Worm (Caenorhabditis elegans): Measurements from ENCODE around the gene C04C3.9.

Gene C04C3.9

DNA sequence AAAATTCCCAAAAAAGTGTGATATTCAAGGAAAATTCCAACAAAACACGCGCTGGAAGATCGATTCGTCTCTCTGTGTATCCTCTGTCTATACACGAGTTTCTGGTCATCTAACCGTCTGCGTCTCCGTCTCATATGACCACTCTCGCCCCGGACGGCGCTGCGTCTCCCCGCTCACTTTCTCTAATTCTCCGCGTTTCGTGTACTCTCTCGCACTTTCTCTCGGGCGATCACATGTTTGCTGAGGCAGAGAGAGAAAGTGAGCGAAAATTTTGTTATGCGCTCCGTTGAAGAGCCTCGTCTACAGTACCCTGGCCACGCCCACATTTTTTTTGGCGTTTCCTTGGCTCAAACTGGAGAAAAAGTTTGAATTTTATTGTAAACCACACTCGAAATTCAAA lies 43.7 kb downstream of the C04C3.9 start:
- TF ChIP-seq aly-1 (tag; optimal IDR thresholded peaks at IDR 0.05): no peak
- TF ChIP-seq ama-1 (optimal IDR thresholded peaks at IDR 0.05): no peak
- TF ChIP-seq tbx-37 (GFP tag; conservative IDR thresholded peaks at IDR 0.05): no peak
- no peak for TF ChIP-seq pes-1 (GFP tag; IDR thresholded peaks at IDR 0.05)
- no peak for TF ChIP-seq B0310.2 (tag; optimal IDR thresholded peaks at IDR 0.05)
- TF ChIP-seq hmg-4 (GFP tag; optimal IDR thresholded peaks at IDR 0.05): peak; percentile 19

DNA sequence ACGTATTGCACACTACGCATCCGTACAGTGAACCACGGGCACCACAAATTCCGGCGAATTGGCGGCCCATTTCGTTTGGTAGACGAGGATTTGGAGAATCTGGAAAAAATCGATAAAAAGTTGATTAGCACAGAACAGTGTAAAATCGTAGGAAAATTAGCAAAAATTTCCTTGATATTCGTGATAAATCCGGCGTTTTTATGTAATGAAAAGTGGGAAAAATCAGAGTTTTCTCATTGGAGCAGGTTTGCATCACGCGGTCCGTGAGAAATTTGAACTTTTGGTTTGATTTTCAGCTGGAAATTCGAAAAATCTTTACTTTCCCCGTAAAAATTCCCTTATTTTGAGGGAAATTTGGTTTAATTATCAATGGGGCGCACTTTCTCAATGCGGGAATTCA lies 44.3 kb downstream of the C04C3.9 start, which contains the start of gene B0546.4:
TSS of gene B0546.4 (minus strand) at position 101 of the 400 bp plus-strand sequence.
- TF ChIP-seq aly-1 (tag; optimal IDR thresholded peaks at IDR 0.05) (no peak), tbx-37 (GFP tag; conservative IDR thresholded peaks at IDR 0.05) (no peak), sea-1 (GFP tag; conservative IDR thresholded peaks at IDR 0.05) (no peak), flt-1 (GFP tag; IDR thresholded peaks at IDR 0.05) (no peak), ceh-13 (GFP tag; optimal IDR thresholded peaks at IDR 0.05) (no peak), ets-7 (tag; optimal IDR thresholded peaks at IDR 0.05) (no peak), pes-1 (GFP tag; IDR thresholded peaks at IDR 0.05) (no peak), hmg-4 (GFP tag; optimal IDR thresholded peaks at IDR 0.05) (no peak), tbx-11 (GFP tag; IDR thresholded peaks at IDR 0.05) (no peak), hmbx-1 (tag; optimal IDR thresholded peaks at IDR 0.05) (no peak), F13C5.2 (tag; optimal IDR thresholded peaks at IDR 0.05) (no peak), tra-4 (tag; optimal IDR thresholded peaks at IDR 0.05) (no peak)

DNA sequence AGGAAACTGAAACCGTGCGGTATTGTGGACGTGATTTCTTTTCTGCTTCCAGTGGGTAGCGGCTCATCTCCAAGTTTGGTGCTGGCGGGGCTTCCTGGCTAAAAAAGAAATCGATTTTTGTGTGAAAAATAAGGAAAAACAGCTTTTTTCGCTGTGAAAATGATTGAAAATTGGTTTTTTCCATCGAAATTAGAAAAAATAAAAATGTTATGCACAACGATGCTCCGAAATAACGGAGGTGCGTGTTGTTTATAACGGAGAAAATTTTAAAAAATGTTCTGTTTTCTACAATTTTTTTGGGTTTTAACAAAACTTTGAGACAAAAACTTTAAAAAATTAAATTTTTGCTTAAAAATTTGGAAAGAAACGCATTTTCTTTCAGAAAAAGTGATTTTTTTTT lies 45.1 kb downstream of the C04C3.9 start:
- TF ChIP-seq ama-1 (optimal IDR thresholded peaks at IDR 0.05) (no peak), B0310.2 (tag; optimal IDR thresholded peaks at IDR 0.05) (no peak), ceh-36 (tag; optimal IDR thresholded peaks at IDR 0.05) (no peak), tbx-11 (GFP tag; IDR thresholded peaks at IDR 0.05) (no peak), flt-1 (GFP tag; IDR thresholded peaks at IDR 0.05) (no peak), sea-1 (GFP tag; conservative IDR thresholded peaks at IDR 0.05) (no peak), hmbx-1 (tag; optimal IDR thresholded peaks at IDR 0.05) (no peak), F13C5.2 (tag; optimal IDR thresholded peaks at IDR 0.05) (no peak), ets-7 (tag; optimal IDR thresholded peaks at IDR 0.05) (no peak), tra-4 (tag; optimal IDR thresholded peaks at IDR 0.05) (no peak), pes-1 (GFP tag; IDR thresholded peaks at IDR 0.05) (no peak), hmg-4 (GFP tag; optimal IDR thresholded peaks at IDR 0.05) (no peak), tbx-37 (GFP tag; conservative IDR thresholded peaks at IDR 0.05) (no peak), ceh-13 (GFP tag; optimal IDR thresholded peaks at IDR 0.05) (no peak), hnd-1 (tag; optimal IDR thresholded peaks at IDR 0.05) (no peak)

DNA sequence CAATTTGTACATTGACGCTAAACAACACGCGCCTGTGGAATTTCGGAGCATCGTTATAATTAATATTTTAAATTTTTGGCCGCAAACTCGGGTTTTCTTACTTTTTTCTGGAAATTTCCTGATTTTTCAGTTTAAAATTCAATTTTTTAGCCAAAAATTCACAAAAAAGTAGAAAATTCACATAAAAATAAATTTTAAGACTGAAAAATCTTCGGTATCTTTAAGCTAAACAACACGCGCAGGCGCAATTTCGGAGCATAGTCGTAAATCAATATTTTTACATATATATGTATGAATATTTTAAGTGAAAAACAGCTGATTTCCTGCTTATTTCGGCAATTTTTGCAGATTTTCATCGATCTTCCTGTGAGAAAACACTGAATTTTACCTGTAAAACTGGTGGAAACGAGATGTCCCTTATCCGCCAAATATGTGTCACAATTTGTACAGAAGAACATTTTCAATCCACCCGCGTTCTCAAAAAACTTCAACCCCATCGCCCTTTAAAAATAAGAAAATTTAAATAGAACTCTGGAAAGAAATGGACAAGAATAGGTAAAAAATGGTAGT lies 45.9 kb downstream of the C04C3.9 start, which contains the start of gene B0546.3:
TSS of gene B0546.3 (minus strand) at position 504 of the 570 bp plus-strand sequence.
- TF ChIP-seq B0310.2 (tag; optimal IDR thresholded peaks at IDR 0.05) (no peak), pes-1 (GFP tag; IDR thresholded peaks at IDR 0.05) (no peak), ceh-13 (GFP tag; optimal IDR thresholded peaks at IDR 0.05) (no peak), hnd-1 (tag; optimal IDR thresholded peaks at IDR 0.05) (no peak), tbx-37 (GFP tag; conservative IDR thresholded peaks at IDR 0.05) (no peak), scrt-1 (GFP tag; IDR thresholded peaks at IDR 0.05) (no peak), F13C5.2 (tag; optimal IDR thresholded peaks at IDR 0.05) (no peak), aly-1 (tag; optimal IDR thresholded peaks at IDR 0.05) (no peak), sea-1 (GFP tag; conservative IDR thresholded peaks at IDR 0.05) (no peak), ets-7 (tag; optimal IDR thresholded peaks at IDR 0.05) (no peak), hmg-4 (GFP tag; optimal IDR thresholded peaks at IDR 0.05) (no peak)

DNA sequence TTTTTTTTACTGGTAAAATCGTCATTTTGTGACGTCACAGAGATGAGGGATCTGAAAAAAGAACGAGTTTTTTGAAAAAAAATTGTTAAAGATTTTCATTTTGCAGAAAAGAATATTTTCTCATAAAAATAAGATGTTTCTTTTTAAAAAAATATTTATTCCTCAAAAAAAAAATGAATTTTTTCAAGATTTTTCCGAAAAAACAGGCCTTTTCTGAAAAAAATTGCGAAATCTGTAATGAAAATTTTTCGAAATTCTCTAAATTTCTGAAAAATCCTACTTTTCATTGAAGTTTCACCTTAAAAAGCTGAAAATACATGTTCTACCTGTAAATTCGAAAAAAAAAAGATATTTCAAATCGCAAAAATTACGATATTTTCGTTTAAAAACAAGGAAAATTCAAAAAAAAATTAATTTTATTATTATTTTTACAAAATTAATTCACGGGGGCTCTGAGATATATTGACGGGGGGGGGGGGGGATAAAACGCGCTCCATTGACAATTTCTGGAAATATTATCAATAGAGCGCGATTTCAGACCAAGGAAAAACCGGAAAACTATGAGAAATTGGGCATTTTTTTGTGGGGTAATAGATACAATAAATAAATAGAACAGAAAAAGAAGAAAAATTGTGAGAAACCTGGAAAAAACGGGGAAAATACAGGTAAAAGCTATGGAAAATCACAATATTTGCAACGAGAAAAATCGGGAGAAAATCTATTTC lies 50.1 kb downstream of the C04C3.9 start, which contains the start of gene otub-4:
TSS of gene otub-4 (minus strand) at position 51 of the 725 bp plus-strand sequence.
- TF ChIP-seq aly-1 (tag; optimal IDR thresholded peaks at IDR 0.05) (no peak), ceh-13 (GFP tag; optimal IDR thresholded peaks at IDR 0.05) (no peak)
